Worm (Caenorhabditis elegans) whole organism, dauer: ENCODE data around the gene nipi-3.

Experiments
- unc-62 ChIP-seq: sonication (generic microtip); optimal IDR thresholded peaks from 2 replicates; lab custom pipeline; 2017; ENCODE audit warnings: missing biosample characterization, missing genetic modification reagents, missing genetic modification characterization

nipi-3 gene

ce11 chrX:15659561-15659960 is 51.8 kb downstream of the nipi-3 start:
- TF ChIP-seq unc-62 (GFP tag; lab: Kevin White, UChicago) = no peak
